Worm (Caenorhabditis elegans) whole organism, L1 larva: Measurements from ENCODE around the gene F52H2.15.
A peak's percentile ranks its signal among the peaks of the same experiment; 100 is the strongest.

ENCODE experiments used
- C04F5.9 ChIP-seq: sonication (generic microtip); optimal IDR thresholded peaks from 2 replicates; lab custom pipeline; 2016; ENCODE audit warnings: missing genetic modification characterization, missing compliant biosample characterization
- C16A3.4 ChIP-seq: fragments of 150-350 bp; optimal IDR thresholded peaks from 2 replicates; lab custom pipeline; 2014; ENCODE audit warnings: missing biosample characterization, missing genetic modification characterization
- aha-1 ChIP-seq: fragments of 150-350 bp; optimal IDR thresholded peaks from 2 replicates; lab custom pipeline; 2014; ENCODE audit warnings: missing biosample characterization, missing genetic modification characterization
- alr-1 ChIP-seq: fragments of 200-800 bp; sonication (Bioruptor generic); optimal IDR thresholded peaks from 2 replicates; lab custom pipeline; 2018; ENCODE audit warnings: borderline replicate concordance, mild to moderate bottlenecking, missing genetic modification characterization, missing compliant biosample characterization
- ama-1 ChIP-seq: fragments of 150-350 bp; optimal IDR thresholded peaks from 2 replicates; lab custom pipeline; 2014
- ceh-8 ChIP-seq: fragments of 200-800 bp; sonication (Bioruptor generic); optimal IDR thresholded peaks from 2 replicates; lab custom pipeline; 2018; ENCODE audit warnings: mild to moderate bottlenecking, missing genetic modification characterization, moderate library complexity, missing compliant biosample characterization
- ceh-88 ChIP-seq: fragments of 200-800 bp; sonication (Bioruptor generic); IDR thresholded peaks from 2 replicates; pipeline ENCODE4 v1.3.6; 2022; ENCODE audit warnings: missing genetic modification characterization, missing compliant biosample characterization
- ceh-90 ChIP-seq: sonication (generic microtip); optimal IDR thresholded peaks from 2 replicates; lab custom pipeline; 2016; ENCODE audit warnings: missing genetic modification characterization, missing compliant biosample characterization
- ces-1 ChIP-seq: fragments of 150-350 bp; optimal IDR thresholded peaks from 2 replicates; lab custom pipeline; 2014; ENCODE audit warnings: missing biosample characterization, missing genetic modification reagents, missing genetic modification characterization
- dsc-1 ChIP-seq: sonication (generic microtip); optimal IDR thresholded peaks from 2 replicates; lab custom pipeline; 2016; ENCODE audit warnings: mild to moderate bottlenecking, missing genetic modification characterization, missing compliant biosample characterization
- efl-3 ChIP-seq: fragments of 200-800 bp; sonication (Bioruptor generic); optimal IDR thresholded peaks from 2 replicates; lab custom pipeline; 2018; ENCODE audit warnings: mild to moderate bottlenecking, missing genetic modification characterization, missing compliant biosample characterization
- egl-13 ChIP-seq: sonication (generic microtip); optimal IDR thresholded peaks from 2 replicates; lab custom pipeline; 2016; ENCODE audit warnings: missing genotype, missing genetic modification reagents, missing genetic modification characterization, missing compliant biosample characterization
- ets-5 ChIP-seq: fragments of 200-800 bp; sonication (Bioruptor generic); IDR thresholded peaks from 2 replicates; pipeline ENCODE4 v1.3.6; 2022; ENCODE audit warnings: missing genetic modification characterization, missing compliant biosample characterization
- fkh-10 ChIP-seq: sonication (generic microtip); optimal IDR thresholded peaks from 2 replicates; lab custom pipeline; 2017; ENCODE audit warnings: missing biosample characterization, missing genetic modification reagents, missing genetic modification characterization
- fkh-8 ChIP-seq: sonication (generic microtip); optimal IDR thresholded peaks from 2 replicates; lab custom pipeline; 2016; ENCODE audit warnings: mild to moderate bottlenecking, missing genetic modification characterization, missing compliant biosample characterization
- fos-1 ChIP-seq: fragments of 150-350 bp; optimal IDR thresholded peaks from 2 replicates; lab custom pipeline; 2014; ENCODE audit warnings: missing biosample characterization, missing genetic modification characterization
- hlh-17 ChIP-seq: fragments of 200-800 bp; sonication (Bioruptor generic); optimal IDR thresholded peaks from 2 replicates; lab custom pipeline; 2018; ENCODE audit warnings: missing genetic modification characterization, mild to moderate bottlenecking, missing compliant biosample characterization, moderate library complexity, borderline replicate concordance
- hlh-4 ChIP-seq: sonication (generic microtip); optimal IDR thresholded peaks from 2 replicates; lab custom pipeline; 2016; ENCODE audit warnings: mild to moderate bottlenecking, missing genetic modification characterization, missing compliant biosample characterization
- hpl-2 ChIP-seq: fragments of 150-350 bp; optimal IDR thresholded peaks from 2 replicates; lab custom pipeline; 2014; ENCODE audit warnings: missing biosample characterization, missing genetic modification reagents, missing genetic modification characterization
- irx-1 ChIP-seq: sonication (generic microtip); optimal IDR thresholded peaks from 2 replicates; lab custom pipeline; 2016; ENCODE audit warnings: missing genetic modification characterization, missing compliant biosample characterization
- isw-1 ChIP-seq: fragments of 200-800 bp; sonication (Bioruptor generic); IDR thresholded peaks from 2 replicates; pipeline ENCODE4 v1.3.6; 2022; ENCODE audit warnings: missing genetic modification characterization, missing compliant biosample characterization
- jun-1 ChIP-seq: fragments of 150-350 bp; optimal IDR thresholded peaks from 2 replicates; lab custom pipeline; 2014; ENCODE audit warnings: missing biosample characterization, missing genetic modification reagents, missing genetic modification characterization
- lin-13 ChIP-seq: fragments of 150-350 bp; optimal IDR thresholded peaks from 2 replicates; lab custom pipeline; 2014; ENCODE audit warnings: missing biosample characterization, missing genetic modification reagents, missing genetic modification characterization
- lin-14 ChIP-seq: fragments of 200-800 bp; sonication (Bioruptor generic); optimal IDR thresholded peaks from 2 replicates; lab custom pipeline; 2018; ENCODE audit warnings: mild to moderate bottlenecking, missing genetic modification characterization, moderate library complexity, missing compliant biosample characterization
- lin-15B ChIP-seq: fragments of 150-350 bp; sonication (generic microtip); optimal IDR thresholded peaks from 3 replicates; lab custom pipeline; 2014; ENCODE audit warnings: missing biosample characterization, missing genetic modification characterization
- lin-39 ChIP-seq: fragments of 150-350 bp; optimal IDR thresholded peaks from 2 replicates; lab custom pipeline; 2014; ENCODE audit warnings: missing biosample characterization, missing genetic modification reagents, missing genetic modification characterization
- lir-3 ChIP-seq: sonication (generic microtip); optimal IDR thresholded peaks from 2 replicates; lab custom pipeline; 2016; ENCODE audit warnings: mild to moderate bottlenecking, missing genetic modification characterization, moderate library complexity, missing compliant biosample characterization; ENCODE audit not compliant: poor library complexity
- mdl-1 ChIP-seq, 2 experiments: fragments of 150-350 bp; optimal IDR thresholded peaks; 2 replicates each; lab custom pipeline; 2014 to 2017; ENCODE audit warnings: missing biosample characterization in 2 of 2, missing genetic modification characterization in 2 of 2, inconsistent platforms in 1 of 2
- mep-1 ChIP-seq: fragments of 150-350 bp; optimal IDR thresholded peaks from 2 replicates; lab custom pipeline; 2014; ENCODE audit warnings: missing biosample characterization, missing genetic modification characterization
- nhr-12 ChIP-seq: sonication (generic microtip); optimal IDR thresholded peaks from 2 replicates; lab custom pipeline; 2017; ENCODE audit warnings: missing biosample characterization, missing genetic modification characterization
- nhr-28 ChIP-seq: fragments of 150-350 bp; optimal IDR thresholded peaks from 2 replicates; lab custom pipeline; 2014; ENCODE audit warnings: missing biosample characterization, missing genetic modification characterization
- nhr-47 ChIP-seq: sonication (generic microtip); optimal IDR thresholded peaks from 2 replicates; lab custom pipeline; 2016; ENCODE audit warnings: mild to moderate bottlenecking, missing genetic modification characterization, moderate library complexity, missing compliant biosample characterization
- nhr-71 ChIP-seq: sonication (generic microtip); optimal IDR thresholded peaks from 2 replicates; lab custom pipeline; 2016; ENCODE audit warnings: mild to moderate bottlenecking, missing genetic modification characterization, moderate library complexity, missing compliant biosample characterization
- nhr-76 ChIP-seq: sonication (generic microtip); optimal IDR thresholded peaks from 2 replicates; lab custom pipeline; 2017; ENCODE audit warnings: missing biosample characterization, missing genetic modification characterization
- nhr-85 ChIP-seq: sonication (generic microtip); peaks from one replicate; lab custom pipeline; 2016; ENCODE audit warnings: missing genetic modification characterization, inconsistent platforms, missing compliant biosample characterization
- pag-3 ChIP-seq: sonication (generic microtip); optimal IDR thresholded peaks from 2 replicates; lab custom pipeline; 2017; ENCODE audit warnings: missing genetic modification characterization, mild to moderate bottlenecking, missing compliant biosample characterization, antibody characterized with exemption, borderline replicate concordance; ENCODE audit not compliant: insufficient read depth
- pax-3 ChIP-seq: fragments of 200-800 bp; sonication (Bioruptor generic); optimal IDR thresholded peaks from 2 replicates; lab custom pipeline; 2018; ENCODE audit warnings: mild to moderate bottlenecking, missing genetic modification characterization, moderate library complexity, missing compliant biosample characterization
- pqm-1 ChIP-seq: sonication (generic microtip); optimal IDR thresholded peaks from 3 replicates; lab custom pipeline; 2017; ENCODE audit warnings: missing biosample characterization, missing genetic modification characterization
- rnt-1 ChIP-seq: sonication (generic microtip); optimal IDR thresholded peaks from 2 replicates; lab custom pipeline; 2016; ENCODE audit warnings: mild to moderate bottlenecking, missing genetic modification characterization, moderate library complexity, missing compliant biosample characterization
- skn-1 ChIP-seq: fragments of 150-350 bp; optimal IDR thresholded peaks from 2 replicates; lab custom pipeline; 2014; ENCODE audit warnings: missing biosample characterization, missing genetic modification characterization
- snpc-4 ChIP-seq: fragments of 150-350 bp; optimal IDR thresholded peaks from 2 replicates; lab custom pipeline; 2014; ENCODE audit warnings: missing biosample characterization, missing genetic modification characterization
- snu-23 ChIP-seq: sonication (generic microtip); optimal IDR thresholded peaks from 2 replicates; lab custom pipeline; 2016; ENCODE audit warnings: missing genetic modification characterization, missing compliant biosample characterization
- sox-4 ChIP-seq: sonication (generic microtip); optimal IDR thresholded peaks from 2 replicates; lab custom pipeline; 2016; ENCODE audit warnings: missing genetic modification characterization, missing compliant biosample characterization
- sptf-1 ChIP-seq: fragments of 150-350 bp; optimal IDR thresholded peaks from 2 replicates; lab custom pipeline; 2014; ENCODE audit warnings: missing biosample characterization, missing genetic modification characterization
- tbx-2 ChIP-seq: sonication (generic microtip); optimal IDR thresholded peaks from 2 replicates; lab custom pipeline; 2016; ENCODE audit warnings: missing genetic modification characterization, missing compliant biosample characterization
- tlp-1 ChIP-seq: fragments of 150-350 bp; optimal IDR thresholded peaks from 2 replicates; lab custom pipeline; 2014; ENCODE audit warnings: missing biosample characterization, missing genetic modification characterization
- unc-130 ChIP-seq: fragments of 150-350 bp; optimal IDR thresholded peaks from 2 replicates; lab custom pipeline; 2017; ENCODE audit warnings: missing biosample characterization, missing genetic modification characterization, inconsistent platforms
- unc-30 ChIP-seq: sonication (generic microtip); optimal IDR thresholded peaks from 2 replicates; lab custom pipeline; 2017; ENCODE audit warnings: missing biosample characterization, missing genetic modification characterization
- unc-86 ChIP-seq: sonication (generic microtip); optimal IDR thresholded peaks from 2 replicates; lab custom pipeline; 2016; ENCODE audit warnings: missing genetic modification characterization, missing compliant biosample characterization
- unc-98 ChIP-seq: fragments of 200-800 bp; sonication (Bioruptor generic); IDR thresholded peaks from 2 replicates; pipeline ENCODE4 v1.3.6; 2022; ENCODE audit warnings: missing genetic modification characterization, missing compliant biosample characterization
- xbp-1 ChIP-seq: sonication (generic microtip); optimal IDR thresholded peaks from 2 replicates; lab custom pipeline; 2016; ENCODE audit warnings: missing genetic modification characterization, missing compliant biosample characterization
- zag-1 ChIP-seq: fragments of 150-350 bp; optimal IDR thresholded peaks from 2 replicates; lab custom pipeline; 2014; ENCODE audit warnings: missing biosample characterization, missing genetic modification characterization

Gene F52H2.15

DNA sequence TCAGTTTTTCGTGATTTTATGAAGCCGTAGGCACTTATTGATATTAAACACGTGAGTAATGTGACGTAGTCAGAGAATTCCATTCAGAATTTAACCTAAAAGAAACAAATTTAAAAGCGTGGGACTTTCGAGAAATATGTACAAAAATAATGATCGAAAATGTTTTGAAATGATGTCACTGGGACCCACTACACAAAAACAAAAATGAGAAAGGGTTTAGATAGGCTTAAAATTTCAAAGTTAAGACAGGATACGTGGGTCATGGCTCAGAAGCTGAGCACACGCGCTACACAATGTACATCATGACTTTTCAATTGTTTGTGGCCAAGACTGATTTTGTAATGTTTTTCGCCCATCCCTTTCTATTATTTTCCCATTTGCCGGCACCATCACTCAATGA is 16.3 kb upstream of the F52H2.15 start, which contains the start of gene smvt-1:
Gene smvt-1, minus strand, starts transcription at position 101 of the 400 bp plus-strand sequence.
- TF ChIP-seq nhr-85 (tag; lab: Kevin White, UChicago) (no peak), lir-3 (tag; lab: Kevin White, UChicago) (no peak), unc-30 (no peak), dsc-1 (tag; lab: Kevin White, UChicago) (peak; percentile 22)

DNA sequence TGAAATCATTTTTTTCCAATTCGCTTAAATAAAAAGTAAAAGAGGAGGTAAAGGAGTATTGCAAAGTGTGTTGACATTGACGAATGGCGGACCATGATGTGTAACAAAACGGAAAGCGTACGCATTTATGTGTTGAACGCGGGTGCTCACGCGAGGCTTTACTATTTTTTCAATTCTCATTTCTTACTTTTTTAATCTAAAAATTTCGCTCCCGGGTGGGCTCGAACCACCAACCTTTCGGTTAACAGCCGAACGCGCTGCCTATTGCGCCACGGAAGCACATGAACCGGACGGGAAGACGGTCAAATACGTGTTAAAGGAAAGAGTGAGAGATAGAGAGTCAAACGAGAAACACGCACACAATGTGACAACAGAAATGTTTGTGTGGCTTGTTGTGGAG is 15.8 kb upstream of the F52H2.15 start:
- TF ChIP-seq ceh-8 (GFP tag; lab: Kevin White, UChicago) = peak; percentile 41
- TF ChIP-seq unc-30 = no peak
- TF ChIP-seq pag-3 (tag; lab: Kevin White, UChicago) = peak; percentile 52
- TF ChIP-seq nhr-12 (tag; lab: Kevin White, UChicago) = no peak
- peak; percentile 80 for TF ChIP-seq nhr-47
- peak; percentile 57 for TF ChIP-seq tbx-2 (tag; lab: Kevin White, UChicago)
- TF ChIP-seq unc-86 (tag; lab: Kevin White, UChicago) = peak; percentile 38
- TF ChIP-seq lin-14 (GFP tag; lab: Kevin White, UChicago) = peak; percentile 79
- peak; percentile 30 for TF ChIP-seq pax-3 (tag; lab: Kevin White, UChicago)
- no peak for TF ChIP-seq zag-1
- no peak for TF ChIP-seq unc-98 (GFP tag; lab: Robert Waterston, UW)
- TF ChIP-seq sptf-1 (tag; lab: Kevin White, UChicago) = no peak
- no peak for TF ChIP-seq pqm-1 (tag; lab: Kevin White, UChicago)
- peak; percentile 43 for TF ChIP-seq fos-1 (tag; lab: Kevin White, UChicago)
- TF ChIP-seq rnt-1 (tag; lab: Kevin White, UChicago) = peak; percentile 75
- TF ChIP-seq lin-13 (GFP tag; lab: Kevin White, UChicago) = no peak
- peak; percentile 65 for TF ChIP-seq irx-1 (tag; lab: Kevin White, UChicago)
- TF ChIP-seq ets-5 (GFP tag; lab: Robert Waterston, UW) = no peak
- TF ChIP-seq ceh-88 (GFP tag; lab: Robert Waterston, UW) = peak; percentile 27; the same call in 1 of the 2 replicates
- peak; percentile 80 for TF ChIP-seq nhr-71 (tag; lab: Kevin White, UChicago)
- TF ChIP-seq hlh-4 (tag; lab: Kevin White, UChicago) = no peak
- peak; percentile 86 for TF ChIP-seq mep-1 (tag; lab: Kevin White, UChicago)
- no peak for TF ChIP-seq isw-1
- TF ChIP-seq hlh-17 (GFP tag; lab: Kevin White, UChicago) = no peak
- no peak for TF ChIP-seq alr-1
- TF ChIP-seq unc-130 = peak; percentile 36
- TF ChIP-seq sox-4 (tag; lab: Kevin White, UChicago) = no peak
- peak; percentile 42 for TF ChIP-seq fkh-8
- TF ChIP-seq skn-1 (tag; lab: Kevin White, UChicago) = peak; percentile 94
- TF ChIP-seq tlp-1 (tag; lab: Kevin White, UChicago) = no peak
- no peak for TF ChIP-seq efl-3 (GFP tag; lab: Kevin White, UChicago)
- peak; percentile 29 for TF ChIP-seq xbp-1
- TF ChIP-seq C04F5.9 = no peak
- TF ChIP-seq ama-1 (lab: Kevin White, UChicago) = no peak
- TF ChIP-seq nhr-85 (tag; lab: Kevin White, UChicago) = peak; percentile 26
- TF ChIP-seq ceh-90 (tag; lab: Kevin White, UChicago) = no peak
- TF ChIP-seq aha-1 = no peak
- peak; percentile 48 for TF ChIP-seq lir-3 (tag; lab: Kevin White, UChicago)
- TF ChIP-seq snpc-4 (tag; lab: Kevin White, UChicago) = peak; percentile 48
- TF ChIP-seq fkh-10 (GFP tag; lab: Kevin White, UChicago) = peak; percentile 15
- TF ChIP-seq snu-23 = peak; percentile 84
- TF ChIP-seq jun-1 (tag; lab: Kevin White, UChicago) = peak; percentile 56
- TF ChIP-seq nhr-76 (tag; lab: Kevin White, UChicago) = no peak
- no peak for TF ChIP-seq ces-1 (GFP tag; lab: Kevin White, UChicago)
- TF ChIP-seq mdl-1 (tag; optimal IDR thresholded peaks at IDR 0.05; lab: Kevin White, UChicago) = peak in 1 of 2 experiments; percentile 53
- no peak for TF ChIP-seq lin-39 (tag; lab: Kevin White, UChicago)
- TF ChIP-seq nhr-28 (tag; lab: Kevin White, UChicago) = no peak
- TF ChIP-seq hpl-2 = no peak
- TF ChIP-seq C16A3.4 (tag; lab: Kevin White, UChicago) = peak; percentile 71
- peak; percentile 17 for TF ChIP-seq egl-13 (tag; lab: Kevin White, UChicago)
- TF ChIP-seq lin-15B (tag; lab: Kevin White, UChicago) = no peak
